Worm (Caenorhabditis elegans): ENCODE results near the gene lyst-1.

- no peak for TF ChIP-seq flt-1 (GFP tag; IDR thresholded peaks at IDR 0.05)
- TF ChIP-seq T22C8.4 (GFP tag; IDR thresholded peaks at IDR 0.05), result no peak
- no peak for TF ChIP-seq med-1 (GFP tag; optimal IDR thresholded peaks at IDR 0.05; ENCODE audit: insufficient read depth)
- TF ChIP-seq cog-1 (tag; optimal IDR thresholded peaks at IDR 0.05), result no peak
- TF ChIP-seq ztf-29 (GFP tag; IDR thresholded peaks at IDR 0.05), result no peak
Measured at ce11 chrX:12097995-12098394, 43.0 kb downstream of the lyst-1 start.

Measured in whole organism, midembryonic.